Fruit fly (Drosophila melanogaster) whole organism, pupa: ENCODE measurements around the gene Eo.

Experiments used
- CG10348 ChIP-seq: fragments of 200-800 bp; sonication (Bioruptor generic); IDR thresholded peaks from 2 replicates; pipeline ENCODE4 v1.3.6; 2022; ENCODE audit warnings: missing biosample characterization, missing genetic modification characterization
- CG13204 ChIP-seq: fragments of 200-800 bp; sonication (Bioruptor generic); optimal IDR thresholded peaks from 2 replicates; lab custom pipeline; 2018; ENCODE audit warnings: missing biosample characterization, mild to moderate bottlenecking, missing genetic modification characterization, moderate library complexity
- CG14655 ChIP-seq: fragments of 200-800 bp; sonication (Bioruptor generic); optimal IDR thresholded peaks from 3 replicates; lab custom pipeline; 2017; ENCODE audit warnings: mild to moderate bottlenecking, missing biosample characterization, missing genetic modification reagents, missing genetic modification characterization
- CG15710 ChIP-seq: fragments of 200-800 bp; sonication (Bioruptor generic); optimal IDR thresholded peaks from 2 replicates; lab custom pipeline; 2018; ENCODE audit warnings: missing biosample characterization, mild to moderate bottlenecking, missing genetic modification characterization, moderate library complexity
- CG32121 ChIP-seq: fragments of 200-800 bp; sonication (Bioruptor generic); IDR thresholded peaks from 2 replicates; pipeline ENCODE4 v1.3.6; 2022; ENCODE audit warnings: missing biosample characterization, missing genetic modification characterization
- CG34367 ChIP-seq: fragments of 200-800 bp; sonication (Bioruptor generic); optimal IDR thresholded peaks from 2 replicates; lab custom pipeline; 2018; ENCODE audit warnings: missing biosample characterization, mild to moderate bottlenecking, missing genetic modification characterization
- CG4496 ChIP-seq: fragments of 200-800 bp; sonication (Bioruptor generic); IDR thresholded peaks from 3 replicates; pipeline ENCODE4 v1.3.6; 2022; ENCODE audit warnings: missing biosample characterization, missing genetic modification characterization
- EcR ChIP-seq: fragments of 200-800 bp; sonication (Bioruptor generic); optimal IDR thresholded peaks from 3 replicates; lab custom pipeline; 2019; ENCODE audit warnings: missing biosample characterization, missing genetic modification characterization, mild to moderate bottlenecking, moderate library complexity, missing genetic modification reagents
- Snoo ChIP-seq: fragments of 200-800 bp; sonication (Bioruptor generic); optimal IDR thresholded peaks from 3 replicates; lab custom pipeline; 2017; ENCODE audit warnings: missing biosample characterization, mild to moderate bottlenecking, missing genetic modification characterization, inconsistent platforms
- gl ChIP-seq: fragments of 200-800 bp; sonication (Bioruptor generic); optimal IDR thresholded peaks from 2 replicates; lab custom pipeline; 2018; ENCODE audit warnings: missing biosample characterization, mild to moderate bottlenecking, missing genetic modification characterization
- rn ChIP-seq: fragments of 200-800 bp; sonication (Bioruptor generic); IDR thresholded peaks from 2 replicates; pipeline ENCODE4 v1.3.6; 2022; ENCODE audit warnings: missing biosample characterization, missing genetic modification characterization

DNA sequence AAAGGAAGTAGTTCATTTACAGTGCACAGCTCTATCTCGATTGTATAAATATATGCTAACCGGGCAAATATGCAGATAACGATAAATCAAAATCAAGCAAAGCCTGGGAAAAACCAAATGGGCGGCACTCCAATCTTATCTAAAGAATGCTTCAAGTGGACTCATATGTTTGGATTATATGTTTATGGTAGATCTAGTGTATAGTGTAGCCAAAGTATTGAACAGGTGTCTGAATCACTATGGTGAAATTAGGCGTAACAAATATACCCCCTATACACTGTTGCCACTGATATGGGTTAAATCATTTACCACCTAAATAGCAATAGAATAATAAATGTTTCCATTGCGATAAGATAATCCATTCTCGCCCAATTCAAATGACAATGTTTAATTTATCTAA is 27.9 kb upstream of the Eo start:
- no peak for TF ChIP-seq CG10348
- TF ChIP-seq CG14655 (GFP tag; lab: Kevin White, UChicago), result no peak
- no peak for TF ChIP-seq rn
- TF ChIP-seq Snoo, result no peak
- TF ChIP-seq CG4496 (GFP tag; lab: Robert Waterston, UW), result no peak
- no peak for TF ChIP-seq CG34367 (tag; lab: Kevin White, UChicago)
- no peak for TF ChIP-seq CG32121 (GFP tag; lab: Robert Waterston, UW)
- TF ChIP-seq CG13204 (GFP tag; lab: Kevin White, UChicago), result no peak
- TF ChIP-seq EcR (GFP tag; lab: Kevin White, UChicago), result no peak
- no peak for TF ChIP-seq gl (tag; lab: Kevin White, UChicago)
- no peak for TF ChIP-seq CG15710
